Fruit fly (Drosophila melanogaster): ENCODE measurements around the gene Tango6.

The Tango6 gene

DNA sequence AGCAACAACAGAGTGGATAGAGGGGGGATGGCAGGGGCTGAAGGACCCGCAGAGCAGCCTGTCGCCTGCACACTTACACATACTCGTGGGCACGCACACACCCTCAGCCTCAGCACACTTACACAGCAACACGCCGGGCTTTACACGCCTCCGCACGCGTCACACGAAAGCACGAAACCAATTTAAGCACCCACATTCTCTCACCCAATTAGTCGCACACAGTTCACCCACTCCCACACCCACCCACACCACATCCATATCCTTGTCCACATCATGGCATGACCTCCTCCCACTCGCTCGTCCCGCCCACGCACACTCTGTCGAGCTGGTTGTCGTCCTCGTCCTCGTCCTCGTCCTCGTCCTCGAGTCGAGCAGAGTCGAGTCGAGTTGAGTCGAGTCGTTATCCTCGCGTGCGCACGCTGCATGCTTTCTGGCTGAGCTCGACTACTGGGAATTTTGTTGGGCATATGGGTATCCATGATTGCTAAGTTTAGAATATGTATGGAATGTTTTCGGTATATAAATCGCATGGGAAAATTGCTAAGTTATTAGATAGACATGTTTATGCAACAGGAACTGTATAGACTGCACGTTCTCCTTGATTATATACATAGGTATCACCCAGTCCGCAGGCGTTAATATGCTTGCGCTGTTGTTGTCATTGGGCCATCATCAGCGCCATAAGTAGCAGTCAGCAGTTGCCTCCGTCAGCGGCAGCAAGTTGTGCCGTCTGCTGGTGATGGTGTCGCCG, 43.2 kb downstream of the Tango6 start (continued):
- no peak for TF ChIP-seq pan (optimal IDR thresholded peaks at IDR 0.05)
- peak in 1 of 2 experiments; percentile 89 for TF ChIP-seq pan (GFP tag; optimal IDR thresholded peaks at IDR 0.05 in 1 of 2, IDR thresholded peaks at IDR 0.05 in 1 of 2)
- peak; percentile 81 for TF ChIP-seq HHEX (GFP tag; optimal IDR thresholded peaks at IDR 0.05)
- peak; percentile 85 for TF ChIP-seq pnt (GFP tag; optimal IDR thresholded peaks at IDR 0.05)
- TF ChIP-seq CG13123 (GFP tag; optimal IDR thresholded peaks at IDR 0.05) = peak; percentile 29
- TF ChIP-seq CG13287 (GFP tag; IDR thresholded peaks at IDR 0.05; ENCODE audit: partially characterized antibody) = no peak
- TF ChIP-seq Ssrp (tag; optimal IDR thresholded peaks at IDR 0.05) = peak; percentile 73
- no peak for TF ChIP-seq CG8290 (GFP tag; optimal IDR thresholded peaks at IDR 0.05)
- peak in 1 of 2 experiments; percentile 93 for TF ChIP-seq CG8290 (tag; optimal IDR thresholded peaks at IDR 0.05)
- no peak for TF ChIP-seq B-H2 (GFP tag; optimal IDR thresholded peaks at IDR 0.05)
- TF ChIP-seq tio (GFP tag; optimal IDR thresholded peaks at IDR 0.05) = peak; percentile 66
- TF ChIP-seq pho (GFP tag; optimal IDR thresholded peaks at IDR 0.05) = peak; percentile 80
- peak; percentile 48 for TF ChIP-seq CG33213 (GFP tag; optimal IDR thresholded peaks at IDR 0.05)
- TF ChIP-seq CG9797 (GFP tag; optimal IDR thresholded peaks at IDR 0.05) = no peak
- TF ChIP-seq otp (GFP tag; IDR thresholded peaks at IDR 0.05) = peak; percentile 75; the same call in 2 of the 3 replicates
- TF ChIP-seq zfh2 (GFP tag; optimal IDR thresholded peaks at IDR 0.05) = peak; percentile 69
- peak; percentile 79 for TF ChIP-seq CG3281 (GFP tag; optimal IDR thresholded peaks at IDR 0.05)
- peak; percentile 42 for TF ChIP-seq Ets97D (GFP tag; optimal IDR thresholded peaks at IDR 0.05)
- peak; percentile 75 for TF ChIP-seq CG11695 (GFP tag; IDR thresholded peaks at IDR 0.05)
- TF ChIP-seq CG10267 (tag; optimal IDR thresholded peaks at IDR 0.05) = peak; percentile 58
- TF ChIP-seq CG2202 (tag; optimal IDR thresholded peaks at IDR 0.05) = peak; percentile 5
- TF ChIP-seq CG15601 (tag; optimal IDR thresholded peaks at IDR 0.05) = peak; percentile 69
- TF ChIP-seq CG8478 (optimal IDR thresholded peaks at IDR 0.05) = no peak
- TF ChIP-seq Scr (GFP tag; IDR thresholded peaks at IDR 0.05; ENCODE audit: partially characterized antibody) = no peak
- TF ChIP-seq lmd (GFP tag; IDR thresholded peaks at IDR 0.05) = peak; percentile 88
- no peak for TF ChIP-seq fru (optimal IDR thresholded peaks at IDR 0.05)
- peak; percentile 58 to 73 for TF ChIP-seq chif (GFP tag; optimal IDR thresholded peaks at IDR 0.05)
- TF ChIP-seq CG12299 (tag; optimal IDR thresholded peaks at IDR 0.05) = peak; percentile 67
- TF ChIP-seq slou (GFP tag; optimal IDR thresholded peaks at IDR 0.05) = peak; percentile 74
- TF ChIP-seq NfI (GFP tag; optimal IDR thresholded peaks at IDR 0.05) = peak; percentile 83
- peak; percentile 86 for TF ChIP-seq bab2 (GFP tag; optimal IDR thresholded peaks at IDR 0.05)
- TF ChIP-seq croc (GFP tag; conservative IDR thresholded peaks at IDR 0.05) = peak; percentile 71
- TF ChIP-seq Myb (GFP tag; optimal IDR thresholded peaks at IDR 0.05) = peak; percentile 69
- peak; percentile 76 for TF ChIP-seq CG16863 (GFP tag; optimal IDR thresholded peaks at IDR 0.05)
- no peak for TF ChIP-seq CG2129 (GFP tag; IDR thresholded peaks at IDR 0.05; ENCODE audit: partially characterized antibody)
- peak; percentile 74 for TF ChIP-seq CG9932 (GFP tag; IDR thresholded peaks at IDR 0.05)
- TF ChIP-seq CG6689 (GFP tag; IDR thresholded peaks at IDR 0.05) = peak; percentile 85
- peak; percentile 81 for TF ChIP-seq Sox102F (GFP tag; optimal IDR thresholded peaks at IDR 0.05)
- TF ChIP-seq hbn (GFP tag; IDR thresholded peaks at IDR 0.05; ENCODE audit: partially characterized antibody) = no peak
- peak; percentile 69 for TF ChIP-seq tin (GFP tag; optimal IDR thresholded peaks at IDR 0.05)
- TF ChIP-seq CG42726 (GFP tag; IDR thresholded peaks at IDR 0.05; ENCODE audit: partially characterized antibody) = no peak
- TF ChIP-seq CG15269 (tag; optimal IDR thresholded peaks at IDR 0.05) = peak; percentile 83
- TF ChIP-seq CG1603 (tag; optimal IDR thresholded peaks at IDR 0.05) = peak; percentile 85
- no peak for TF ChIP-seq amos (GFP tag; IDR thresholded peaks at IDR 0.05; ENCODE audit: partially characterized antibody)
- no peak for TF ChIP-seq sc (optimal IDR thresholded peaks at IDR 0.05)
- peak; percentile 59 for TF ChIP-seq sc (GFP tag; optimal IDR thresholded peaks at IDR 0.05)
- TF ChIP-seq Doc2 (GFP tag; IDR thresholded peaks at IDR 0.05) = no peak
- no peak for TF ChIP-seq inv (GFP tag; IDR thresholded peaks at IDR 0.05; ENCODE audit: partially characterized antibody)
- TF ChIP-seq CG8924 (tag; optimal IDR thresholded peaks at IDR 0.05) = peak; percentile 87
- no peak for TF ChIP-seq hth (optimal IDR thresholded peaks at IDR 0.05)
- TF ChIP-seq PHDP (tag; optimal IDR thresholded peaks at IDR 0.05) = peak; percentile 80
